Worm (Caenorhabditis elegans) whole organism, L1 larva: ENCODE data around the gene spex-3.

Source experiments
- C16A3.4 ChIP-seq: fragments of 150-350 bp; optimal IDR thresholded peaks from 2 replicates; lab custom pipeline; 2014; ENCODE audit warnings: missing biosample characterization, missing genetic modification characterization
- alr-1 ChIP-seq: fragments of 200-800 bp; sonication (Bioruptor generic); optimal IDR thresholded peaks from 2 replicates; lab custom pipeline; 2018; ENCODE audit warnings: borderline replicate concordance, mild to moderate bottlenecking, missing genetic modification characterization, missing compliant biosample characterization
- ceh-8 ChIP-seq: fragments of 200-800 bp; sonication (Bioruptor generic); optimal IDR thresholded peaks from 2 replicates; lab custom pipeline; 2018; ENCODE audit warnings: mild to moderate bottlenecking, missing genetic modification characterization, moderate library complexity, missing compliant biosample characterization
- ceh-88 ChIP-seq: fragments of 200-800 bp; sonication (Bioruptor generic); IDR thresholded peaks from 2 replicates; pipeline ENCODE4 v1.3.6; 2022; ENCODE audit warnings: missing genetic modification characterization, missing compliant biosample characterization
- ceh-90 ChIP-seq: sonication (generic microtip); optimal IDR thresholded peaks from 2 replicates; lab custom pipeline; 2016; ENCODE audit warnings: missing genetic modification characterization, missing compliant biosample characterization
- dpl-1 ChIP-seq, 3 experiments: fragments of 150-350 bp in 2 of 3; sonication (generic microtip) in 1 of 3; optimal IDR thresholded peaks; 2 replicates each; lab custom pipeline; 2014 to 2017; ENCODE audit warnings: missing biosample characterization in 3 of 3, missing genetic modification characterization in 3 of 3, missing genetic modification reagents in 3 of 3
- dsc-1 ChIP-seq: sonication (generic microtip); optimal IDR thresholded peaks from 2 replicates; lab custom pipeline; 2016; ENCODE audit warnings: mild to moderate bottlenecking, missing genetic modification characterization, missing compliant biosample characterization
- efl-1 ChIP-seq, 4 experiments: fragments of 150-350 bp; optimal IDR thresholded peaks in 3 of 4; peaks in 1 of 4; 1 replicate in 1 of 4; 2 replicates in 3 of 4; lab custom pipeline; 2014; ENCODE audit warnings: missing biosample characterization in 2 of 4, missing genetic modification characterization in 2 of 4, missing genetic modification reagents in 2 of 4
- egl-27 ChIP-seq, 2 experiments: fragments of 150-350 bp in 1 of 2; sonication (generic microtip); optimal IDR thresholded peaks; 3 replicates each; lab custom pipeline; 2017 to 2018; ENCODE audit warnings: missing biosample characterization in 2 of 2, missing genetic modification characterization in 2 of 2, missing genetic modification reagents in 2 of 2
- fkh-10 ChIP-seq: sonication (generic microtip); optimal IDR thresholded peaks from 2 replicates; lab custom pipeline; 2017; ENCODE audit warnings: missing biosample characterization, missing genetic modification reagents, missing genetic modification characterization
- fkh-8 ChIP-seq: sonication (generic microtip); optimal IDR thresholded peaks from 2 replicates; lab custom pipeline; 2016; ENCODE audit warnings: mild to moderate bottlenecking, missing genetic modification characterization, missing compliant biosample characterization
- hlh-4 ChIP-seq: sonication (generic microtip); optimal IDR thresholded peaks from 2 replicates; lab custom pipeline; 2016; ENCODE audit warnings: mild to moderate bottlenecking, missing genetic modification characterization, missing compliant biosample characterization
- hpl-2 ChIP-seq: fragments of 150-350 bp; optimal IDR thresholded peaks from 2 replicates; lab custom pipeline; 2014; ENCODE audit warnings: missing biosample characterization, missing genetic modification reagents, missing genetic modification characterization
- jun-1 ChIP-seq: fragments of 150-350 bp; optimal IDR thresholded peaks from 2 replicates; lab custom pipeline; 2014; ENCODE audit warnings: missing biosample characterization, missing genetic modification reagents, missing genetic modification characterization
- lin-13 ChIP-seq: fragments of 150-350 bp; optimal IDR thresholded peaks from 2 replicates; lab custom pipeline; 2014; ENCODE audit warnings: missing biosample characterization, missing genetic modification reagents, missing genetic modification characterization
- lin-14 ChIP-seq: fragments of 200-800 bp; sonication (Bioruptor generic); optimal IDR thresholded peaks from 2 replicates; lab custom pipeline; 2018; ENCODE audit warnings: mild to moderate bottlenecking, missing genetic modification characterization, moderate library complexity, missing compliant biosample characterization
- lin-15B ChIP-seq: fragments of 150-350 bp; sonication (generic microtip); optimal IDR thresholded peaks from 3 replicates; lab custom pipeline; 2014; ENCODE audit warnings: missing biosample characterization, missing genetic modification characterization
- lin-39 ChIP-seq: fragments of 150-350 bp; optimal IDR thresholded peaks from 2 replicates; lab custom pipeline; 2014; ENCODE audit warnings: missing biosample characterization, missing genetic modification reagents, missing genetic modification characterization
- mdl-1 ChIP-seq, 2 experiments: fragments of 150-350 bp; optimal IDR thresholded peaks; 2 replicates each; lab custom pipeline; 2014 to 2017; ENCODE audit warnings: missing biosample characterization in 2 of 2, missing genetic modification characterization in 2 of 2, inconsistent platforms in 1 of 2
- mef-2 ChIP-seq: fragments of 150-350 bp; optimal IDR thresholded peaks from 2 replicates; lab custom pipeline; 2014; ENCODE audit warnings: missing biosample characterization, missing genetic modification characterization
- nhr-20 ChIP-seq: sonication (generic microtip); optimal IDR thresholded peaks from 2 replicates; lab custom pipeline; 2016; ENCODE audit warnings: mild to moderate bottlenecking, missing genetic modification characterization, missing compliant biosample characterization
- nhr-237 ChIP-seq: fragments of 150-350 bp; optimal IDR thresholded peaks from 2 replicates; lab custom pipeline; 2014; ENCODE audit warnings: missing biosample characterization, missing genetic modification characterization
- nhr-28 ChIP-seq: fragments of 150-350 bp; optimal IDR thresholded peaks from 2 replicates; lab custom pipeline; 2014; ENCODE audit warnings: missing biosample characterization, missing genetic modification characterization
- nhr-47 ChIP-seq: sonication (generic microtip); optimal IDR thresholded peaks from 2 replicates; lab custom pipeline; 2016; ENCODE audit warnings: mild to moderate bottlenecking, missing genetic modification characterization, moderate library complexity, missing compliant biosample characterization
- nhr-71 ChIP-seq: sonication (generic microtip); optimal IDR thresholded peaks from 2 replicates; lab custom pipeline; 2016; ENCODE audit warnings: mild to moderate bottlenecking, missing genetic modification characterization, moderate library complexity, missing compliant biosample characterization
- pax-3 ChIP-seq: fragments of 200-800 bp; sonication (Bioruptor generic); optimal IDR thresholded peaks from 2 replicates; lab custom pipeline; 2018; ENCODE audit warnings: mild to moderate bottlenecking, missing genetic modification characterization, moderate library complexity, missing compliant biosample characterization
- snpc-4 ChIP-seq: fragments of 150-350 bp; optimal IDR thresholded peaks from 2 replicates; lab custom pipeline; 2014; ENCODE audit warnings: missing biosample characterization, missing genetic modification characterization
- sox-4 ChIP-seq: sonication (generic microtip); optimal IDR thresholded peaks from 2 replicates; lab custom pipeline; 2016; ENCODE audit warnings: missing genetic modification characterization, missing compliant biosample characterization
- swsn-7 ChIP-seq: sonication (generic microtip); optimal IDR thresholded peaks from 2 replicates; lab custom pipeline; 2016; ENCODE audit warnings: missing genetic modification characterization, missing compliant biosample characterization
- tbx-2 ChIP-seq: sonication (generic microtip); optimal IDR thresholded peaks from 2 replicates; lab custom pipeline; 2016; ENCODE audit warnings: missing genetic modification characterization, missing compliant biosample characterization
- unc-62 ChIP-seq: fragments of 150-350 bp; optimal IDR thresholded peaks from 2 replicates; lab custom pipeline; 2014; ENCODE audit warnings: missing biosample characterization, missing genetic modification reagents, missing genetic modification characterization
- unc-86 ChIP-seq: sonication (generic microtip); optimal IDR thresholded peaks from 2 replicates; lab custom pipeline; 2016; ENCODE audit warnings: missing genetic modification characterization, missing compliant biosample characterization
- unc-98 ChIP-seq: fragments of 200-800 bp; sonication (Bioruptor generic); IDR thresholded peaks from 2 replicates; pipeline ENCODE4 v1.3.6; 2022; ENCODE audit warnings: missing genetic modification characterization, missing compliant biosample characterization
- zag-1 ChIP-seq: fragments of 150-350 bp; optimal IDR thresholded peaks from 2 replicates; lab custom pipeline; 2014; ENCODE audit warnings: missing biosample characterization, missing genetic modification characterization

spex-3 gene

ce11 chrIII:1745450-1746127 is 43.4 kb upstream of the spex-3 start (continued):
- no peak for TF ChIP-seq hlh-4 (tag; lab: Kevin White, UChicago)
- no peak for TF ChIP-seq nhr-237 (tag; lab: Kevin White, UChicago)
- no peak for TF ChIP-seq swsn-7 (tag; lab: Kevin White, UChicago)
- no peak for TF ChIP-seq ceh-88
- no peak for TF ChIP-seq nhr-71
- TF ChIP-seq, all 84 proteins: peak for 5

ce11 chrIII:1744486-1744885 is 42.2 kb upstream of the spex-3 start:
- TF ChIP-seq snpc-4 (tag; lab: Kevin White, UChicago) (no peak), lin-13 (GFP tag; lab: Kevin White, UChicago) (no peak), ceh-8 (GFP tag; lab: Kevin White, UChicago) (no peak), efl-1 (optimal IDR thresholded peaks at IDR 0.05; lab: Kevin White, UChicago) (no peak), efl-1 (GFP tag; optimal IDR thresholded peaks at IDR 0.05 in 1 of 2; lab: Kevin White, UChicago) (peak in 1 of 2 experiments; percentile 45), lin-15B (tag; lab: Kevin White, UChicago) (no peak), egl-27 (tag; optimal IDR thresholded peaks at IDR 0.05; lab: Kevin White, UChicago) (no peak), nhr-47 (tag; lab: Kevin White, UChicago) (no peak), unc-62 (no peak), fkh-8 (tag; lab: Kevin White, UChicago) (no peak), dsc-1 (tag; lab: Kevin White, UChicago) (peak; percentile 22), alr-1 (tag; lab: Kevin White, UChicago) (no peak), swsn-7 (tag; lab: Kevin White, UChicago) (no peak), nhr-20 (tag; lab: Kevin White, UChicago) (no peak), tbx-2 (tag; lab: Kevin White, UChicago) (no peak), sox-4 (tag; lab: Kevin White, UChicago) (no peak), fkh-10 (GFP tag; lab: Kevin White, UChicago) (peak; percentile 6), unc-98 (GFP tag; lab: Robert Waterston, UW) (no peak), zag-1 (tag; lab: Kevin White, UChicago) (no peak), C16A3.4 (tag; lab: Kevin White, UChicago) (no peak), nhr-28 (tag; lab: Kevin White, UChicago) (no peak)
- TF ChIP-seq, all 84 proteins: peak for 3

ce11 chrIII:1743488-1744020 is 41.3 kb upstream of the spex-3 start:
- TF ChIP-seq mdl-1 (tag; optimal IDR thresholded peaks at IDR 0.05; lab: Kevin White, UChicago) (no peak), dsc-1 (tag; lab: Kevin White, UChicago) (peak; percentile 91), hlh-4 (tag; lab: Kevin White, UChicago) (no peak), fkh-10 (GFP tag; lab: Kevin White, UChicago) (peak; percentile 12), jun-1 (tag; lab: Kevin White, UChicago) (no peak), ceh-90 (tag; lab: Kevin White, UChicago) (no peak), unc-86 (tag; lab: Kevin White, UChicago) (peak; percentile 53), lin-14 (GFP tag; lab: Kevin White, UChicago) (peak; percentile 66), fkh-8 (tag; lab: Kevin White, UChicago) (no peak), pax-3 (tag; lab: Kevin White, UChicago) (no peak), zag-1 (tag; lab: Kevin White, UChicago) (no peak), nhr-71 (peak; percentile 31), hpl-2 (GFP tag; lab: Kevin White, UChicago) (no peak), nhr-47 (tag; lab: Kevin White, UChicago) (no peak)

ce11 chrIII:1743081-1743480 is 40.8 kb upstream of the spex-3 start:
- TF ChIP-seq fkh-8 (tag; lab: Kevin White, UChicago) (peak; percentile 9), efl-1 (optimal IDR thresholded peaks at IDR 0.05; lab: Kevin White, UChicago) (no peak), efl-1 (GFP tag; optimal IDR thresholded peaks at IDR 0.05 in 1 of 2; lab: Kevin White, UChicago) (peak in 1 of 2 experiments; percentile 39), lin-39 (tag; lab: Kevin White, UChicago) (no peak), mef-2 (tag; lab: Kevin White, UChicago) (no peak), lin-14 (GFP tag; lab: Kevin White, UChicago) (peak; percentile 57), dpl-1 (GFP tag; optimal IDR thresholded peaks at IDR 0.05; lab: Kevin White, UChicago) (peak in 1 of 3 experiments; percentile 1), nhr-47 (tag; lab: Kevin White, UChicago) (peak; percentile 11), nhr-71 (peak; percentile 2)
